Worm (Caenorhabditis elegans): Measurements from ENCODE around the gene T27A8.3.

- TF ChIP-seq him-1 (tag; optimal IDR thresholded peaks at IDR 0.05), result no peak
- no peak for TF ChIP-seq dao-5 (tag; optimal IDR thresholded peaks at IDR 0.05)
- no peak for TF ChIP-seq W03F9.2 (tag; optimal IDR thresholded peaks at IDR 0.05)
Measured at ce11 chrX:16040207-16040716, 22.2 kb upstream of the T27A8.3 start, which contains the start of gene B0395.3.
